Worm (Caenorhabditis elegans): ENCODE results near the gene F49E2.2.

The F49E2.2 gene

DNA sequence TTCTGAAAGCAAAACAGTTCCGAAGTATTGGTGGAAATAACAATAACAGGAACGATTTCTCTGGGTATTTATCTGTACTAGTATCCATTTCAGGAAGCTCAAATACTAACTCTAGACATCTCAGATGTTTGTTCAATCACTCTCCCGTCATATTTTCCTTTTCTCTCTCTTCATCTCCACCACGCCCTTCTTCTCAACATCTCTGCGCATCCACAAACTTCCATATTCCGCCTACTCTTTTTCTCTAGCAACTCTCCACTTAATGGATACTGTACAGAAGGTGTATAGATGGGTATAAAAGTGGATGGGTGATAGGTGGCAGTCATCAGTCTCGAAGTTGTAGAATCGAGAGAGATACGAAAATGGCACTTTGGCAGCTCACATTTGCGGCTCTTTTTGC lies 17.8 kb downstream of the F49E2.2 start, which contains the start of gene gpx-5:
Gene gpx-5, plus strand, starts transcription at position 336 of the 400 bp plus-strand sequence.
- TF ChIP-seq nhr-237 (tag; optimal IDR thresholded peaks at IDR 0.05) (no peak), zag-1 (tag; optimal IDR thresholded peaks at IDR 0.05) (no peak), pha-4 (tag; optimal IDR thresholded peaks at IDR 0.05) (peak; percentile 60), ztf-11 (tag; optimal IDR thresholded peaks at IDR 0.05) (no peak), nhr-67 (tag; optimal IDR thresholded peaks at IDR 0.05) (no peak), egl-27 (tag; optimal IDR thresholded peaks at IDR 0.05) (no peak), snpc-4 (tag; optimal IDR thresholded peaks at IDR 0.05) (no peak), ceh-28 (tag; optimal IDR thresholded peaks at IDR 0.05) (no peak), mdl-1 (tag; optimal IDR thresholded peaks at IDR 0.05) (no peak), nhr-77 (tag; optimal IDR thresholded peaks at IDR 0.05) (no peak), elt-2 (tag; optimal IDR thresholded peaks at IDR 0.05) (no peak), egl-5 (tag; optimal IDR thresholded peaks at IDR 0.05) (peak; percentile 5), fkh-10 (GFP tag; optimal IDR thresholded peaks at IDR 0.05) (no peak), unc-39 (tag; optimal IDR thresholded peaks at IDR 0.05) (no peak), sea-2 (GFP tag; optimal IDR thresholded peaks at IDR 0.05) (no peak), nhr-28 (tag; optimal IDR thresholded peaks at IDR 0.05) (no peak), nhr-12 (tag; optimal IDR thresholded peaks at IDR 0.05) (no peak), lsy-12 (tag; optimal IDR thresholded peaks at IDR 0.05) (no peak), ztf-4 (tag; optimal IDR thresholded peaks at IDR 0.05) (no peak), daf-12 (tag; optimal IDR thresholded peaks at IDR 0.05) (no peak), ZK546.5 (tag; optimal IDR thresholded peaks at IDR 0.05) (no peak), jun-1 (tag; optimal IDR thresholded peaks at IDR 0.05) (no peak), ceh-16 (tag; optimal IDR thresholded peaks at IDR 0.05) (no peak), hmg-11 (tag; optimal IDR thresholded peaks at IDR 0.05) (no peak), pqm-1 (tag; optimal IDR thresholded peaks at IDR 0.05) (no peak), nhr-11 (tag; optimal IDR thresholded peaks at IDR 0.05) (no peak), nhr-23 (tag; optimal IDR thresholded peaks at IDR 0.05) (peak; percentile 47), lin-39 (tag; optimal IDR thresholded peaks at IDR 0.05) (no peak), nhr-25 (tag; optimal IDR thresholded peaks at IDR 0.05) (peak; percentile 59), aly-2 (tag; optimal IDR thresholded peaks at IDR 0.05) (no peak), nhr-76 (tag; optimal IDR thresholded peaks at IDR 0.05) (no peak), nfya-1 (tag; optimal IDR thresholded peaks at IDR 0.05; ENCODE audit: insufficient read depth) (peak; percentile 17), elt-3 (tag; optimal IDR thresholded peaks at IDR 0.05) (no peak), fkh-2 (tag; optimal IDR thresholded peaks at IDR 0.05) (no peak), fos-1 (tag; optimal IDR thresholded peaks at IDR 0.05) (no peak), elt-1 (tag; optimal IDR thresholded peaks at IDR 0.05) (no peak), ceh-82 (tag; optimal IDR thresholded peaks at IDR 0.05) (no peak), tbx-2 (tag; optimal IDR thresholded peaks at IDR 0.05) (no peak)

- no peak for TF ChIP-seq elt-1 (tag; optimal IDR thresholded peaks at IDR 0.05)
- peak; percentile 70 for TF ChIP-seq nhr-25 (tag; optimal IDR thresholded peaks at IDR 0.05)
- TF ChIP-seq nhr-43 (tag; optimal IDR thresholded peaks at IDR 0.05; ENCODE audit: poor library complexity, severe bottlenecking) = peak; percentile 3
These were observed 19.1 kb downstream of the F49E2.2 start for ce11 chrX:9585584-9586166.

DNA sequence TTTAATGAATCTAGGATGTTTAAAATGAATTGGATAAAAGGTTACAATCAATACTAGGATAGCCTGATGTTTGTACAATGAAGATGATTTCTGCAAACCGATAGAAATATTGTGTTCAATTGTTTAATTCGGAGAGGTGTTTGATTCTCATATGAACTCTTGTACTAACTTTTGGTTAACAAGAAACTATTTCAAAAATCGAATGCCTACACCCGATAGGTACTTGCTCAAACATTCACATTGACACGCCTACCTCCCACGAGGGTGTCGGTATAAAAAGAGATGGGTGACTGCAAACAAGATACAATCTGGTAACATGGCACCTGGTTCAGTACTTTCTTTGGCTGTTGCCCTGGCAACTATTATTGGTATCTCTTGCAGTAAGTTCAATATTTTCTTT lies 21.1 kb downstream of the F49E2.2 start, which contains the start of gene gpx-3:
Gene gpx-3, plus strand, starts transcription at position 301 of the 400 bp plus-strand sequence.
- TF ChIP-seq fkh-2 (tag; optimal IDR thresholded peaks at IDR 0.05) (no peak), lsy-12 (tag; optimal IDR thresholded peaks at IDR 0.05) (no peak), tbx-2 (tag; optimal IDR thresholded peaks at IDR 0.05) (no peak), pha-4 (tag; optimal IDR thresholded peaks at IDR 0.05) (peak; percentile 2), ZK546.5 (tag; optimal IDR thresholded peaks at IDR 0.05) (no peak), jun-1 (tag; optimal IDR thresholded peaks at IDR 0.05) (no peak)

ce11 chrX:9589123-9589522 lies 22.6 kb downstream of the F49E2.2 start, which contains the start of gene del-8:
Gene del-8, plus strand, starts transcription at chrX:9589423.
- TF ChIP-seq ceh-16 (tag; optimal IDR thresholded peaks at IDR 0.05) (no peak), tbx-2 (tag; optimal IDR thresholded peaks at IDR 0.05) (no peak)

Data from whole organism, L3 larva.